Fruit fly (Drosophila melanogaster): Measurements from ENCODE around the gene Cpr76Ba.
A peak's percentile ranks its signal among the peaks of the same experiment; 100 is the strongest.

The Cpr76Ba gene

DNA sequence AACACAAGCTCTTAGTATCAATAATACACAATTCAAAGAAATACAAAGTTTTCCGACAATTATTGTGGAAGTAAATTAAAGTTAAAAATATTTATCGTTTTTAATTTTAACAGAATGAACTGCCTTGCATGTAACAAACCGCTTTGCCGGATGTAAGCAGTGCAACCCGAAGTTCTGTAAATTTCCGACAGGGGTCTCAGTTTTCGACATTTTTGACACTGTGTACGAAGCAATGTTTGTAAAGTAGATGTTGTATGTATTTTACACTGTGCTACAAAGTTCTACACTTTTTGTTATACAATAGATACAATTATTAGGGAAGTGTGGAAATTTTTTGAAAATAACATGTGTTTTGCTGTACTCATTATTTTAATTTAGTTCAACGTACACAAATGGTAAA lies 1.6 kb downstream of the Cpr76Ba start (continued):
- peak; percentile 60 for TF ChIP-seq dmrt99B (tag; optimal IDR thresholded peaks at IDR 0.05)
- TF ChIP-seq lov (optimal IDR thresholded peaks at IDR 0.05), result no peak
- TF ChIP-seq lov (GFP tag; IDR thresholded peaks at IDR 0.05), result peak; percentile 95
- TF ChIP-seq caup (GFP tag; optimal IDR thresholded peaks at IDR 0.05; ENCODE audit: severe bottlenecking), result peak; percentile 95
- peak; percentile 75 for TF ChIP-seq trem (tag; optimal IDR thresholded peaks at IDR 0.05)
- TF ChIP-seq mam (GFP tag; optimal IDR thresholded peaks at IDR 0.05), result peak; percentile 95
- peak; percentile 84 for TF ChIP-seq B-H1 (GFP tag; IDR thresholded peaks at IDR 0.05)
- peak; percentile 93 for TF ChIP-seq NC2β (GFP tag; optimal IDR thresholded peaks at IDR 0.05)
- TF ChIP-seq CG12219 (GFP tag; optimal IDR thresholded peaks at IDR 0.05), result peak; percentile 55
- peak; percentile 83 for TF ChIP-seq CG12744 (GFP tag; optimal IDR thresholded peaks at IDR 0.05)
- TF ChIP-seq Six4 (GFP tag; optimal IDR thresholded peaks at IDR 0.05), result peak; percentile 77
- TF ChIP-seq pum (GFP tag; optimal IDR thresholded peaks at IDR 0.05), result peak; percentile 94
- peak; percentile 87 for TF ChIP-seq ind (GFP tag; optimal IDR thresholded peaks at IDR 0.05)
- peak in 1 of 2 experiments; percentile 50 for TF ChIP-seq crp (GFP tag; optimal IDR thresholded peaks at IDR 0.05)
- peak; percentile 75 for TF ChIP-seq CG6791 (GFP tag; IDR thresholded peaks at IDR 0.05; ENCODE audit: partially characterized antibody)
- peak; percentile 75 for TF ChIP-seq ewg (GFP tag; optimal IDR thresholded peaks at IDR 0.05)
- peak; percentile 95 for TF ChIP-seq CG8290 (GFP tag; optimal IDR thresholded peaks at IDR 0.05)
- TF ChIP-seq CG8290 (tag; optimal IDR thresholded peaks at IDR 0.05), result peak; percentile 57 to 89
- peak; percentile 91 for TF ChIP-seq al (GFP tag; IDR thresholded peaks at IDR 0.05)
- peak; percentile 33 for TF ChIP-seq CG4617 (GFP tag; optimal IDR thresholded peaks at IDR 0.05; ENCODE audit: borderline replicate concordance)
- TF ChIP-seq tgo (GFP tag; IDR thresholded peaks at IDR 0.05), result peak; percentile 91
- peak; percentile 48 for TF ChIP-seq CG4707 (GFP tag; optimal IDR thresholded peaks at IDR 0.05)
- TF ChIP-seq sens (GFP tag), result peak; percentile 97
- peak; percentile 74 for TF ChIP-seq MBD-R2 (GFP tag; IDR thresholded peaks at IDR 0.05)
- peak; percentile 58; the same call in 2 of the 3 replicates for TF ChIP-seq CG16813 (GFP tag; IDR thresholded peaks at IDR 0.05; ENCODE audit: partially characterized antibody)
- TF ChIP-seq CG13287 (GFP tag; IDR thresholded peaks at IDR 0.05; ENCODE audit: partially characterized antibody), result peak; percentile 59; the same call in 1 of the 2 replicates
- TF ChIP-seq ci (GFP tag; IDR thresholded peaks at IDR 0.05), result peak; percentile 96
- TF ChIP-seq Hey (tag; optimal IDR thresholded peaks at IDR 0.05), result no peak
- peak; percentile 82 for TF ChIP-seq dimm (GFP tag; IDR thresholded peaks at IDR 0.05)
- no peak for TF ChIP-seq CG34224 (GFP tag; IDR thresholded peaks at IDR 0.05; ENCODE audit: partially characterized antibody)
- peak; percentile 93 for TF ChIP-seq Doc2 (GFP tag; IDR thresholded peaks at IDR 0.05)
- TF ChIP-seq dysf (GFP tag; IDR thresholded peaks at IDR 0.05), result peak; percentile 92
- TF ChIP-seq bsh (GFP tag; optimal IDR thresholded peaks at IDR 0.05), result no peak
- no peak for TF ChIP-seq sqz (GFP tag; optimal IDR thresholded peaks at IDR 0.05)
- peak; percentile 33 for TF ChIP-seq CG31388 (GFP tag; optimal IDR thresholded peaks at IDR 0.05)
- peak; percentile 78 for TF ChIP-seq CG17612 (GFP tag; IDR thresholded peaks at IDR 0.05)
- no peak for TF ChIP-seq lbe (GFP tag; optimal IDR thresholded peaks at IDR 0.05)
- peak; percentile 97 for TF ChIP-seq H15 (GFP tag; IDR thresholded peaks at IDR 0.05)
- peak; percentile 89 for TF ChIP-seq CG1024 (GFP tag; IDR thresholded peaks at IDR 0.05)
- TF ChIP-seq CG6854 (GFP tag; optimal IDR thresholded peaks at IDR 0.05), result peak; percentile 61
- TF ChIP-seq fd64A (GFP tag; optimal IDR thresholded peaks at IDR 0.05), result peak; percentile 47
- TF ChIP-seq CG7987 (GFP tag; optimal IDR thresholded peaks at IDR 0.05), result peak; percentile 97
- TF ChIP-seq Mes4 (GFP tag; optimal IDR thresholded peaks at IDR 0.05), result peak; percentile 75
- peak; percentile 94 for TF ChIP-seq emc (GFP tag; optimal IDR thresholded peaks at IDR 0.05)
- peak; percentile 81 for TF ChIP-seq Mad (GFP tag; optimal IDR thresholded peaks at IDR 0.05)
- peak; percentile 63 for TF ChIP-seq CG11696 (GFP tag; IDR thresholded peaks at IDR 0.05)
- TF ChIP-seq Camta (GFP tag; optimal IDR thresholded peaks at IDR 0.05), result peak; percentile 97
- peak; percentile 52 for TF ChIP-seq nau (GFP tag; optimal IDR thresholded peaks at IDR 0.05)
- TF ChIP-seq CG17802 (tag; optimal IDR thresholded peaks at IDR 0.05), result peak; percentile 92
- no peak for TF ChIP-seq CG10431 (GFP tag; optimal IDR thresholded peaks at IDR 0.05)
- TF ChIP-seq chm (GFP tag; IDR thresholded peaks at IDR 0.05), result no peak

Measured in whole organism, embryonic.